Fruit fly (Drosophila melanogaster): ENCODE measurements around the gene CG34241.

The CG34241 gene

dm6 chr3L:12115966-12116735 lies 11.6 kb upstream of the CG34241 start, which contains the start of gene vers (continued):
- no peak for TF ChIP-seq esg (GFP tag; conservative IDR thresholded peaks at IDR 0.05)
- TF ChIP-seq chn (GFP tag; optimal IDR thresholded peaks at IDR 0.05), result no peak
- no peak for TF ChIP-seq al (GFP tag; IDR thresholded peaks at IDR 0.05)
- no peak for TF ChIP-seq Taf1 (GFP tag; IDR thresholded peaks at IDR 0.05)
- no peak for TF ChIP-seq Hr3 (GFP tag; optimal IDR thresholded peaks at IDR 0.05)
- TF ChIP-seq CG18764 (GFP tag; optimal IDR thresholded peaks at IDR 0.05), result no peak
- TF ChIP-seq unc-4 (GFP tag; IDR thresholded peaks at IDR 0.05; ENCODE audit: partially characterized antibody), result peak; percentile 98
- TF ChIP-seq CG7271 (tag; optimal IDR thresholded peaks at IDR 0.05), result no peak
- TF ChIP-seq dmrt11E (tag; optimal IDR thresholded peaks at IDR 0.05), result no peak
- TF ChIP-seq hth (optimal IDR thresholded peaks at IDR 0.05), result no peak
- no peak for TF ChIP-seq CG6765 (GFP tag; optimal IDR thresholded peaks at IDR 0.05)
- TF ChIP-seq Ssrp (tag; optimal IDR thresholded peaks at IDR 0.05), result no peak
- no peak for TF ChIP-seq zf30C (GFP tag; optimal IDR thresholded peaks at IDR 0.05)
- TF ChIP-seq CG2889 (GFP tag; IDR thresholded peaks at IDR 0.05), result no peak
- no peak for TF ChIP-seq BtbVII (GFP tag; optimal IDR thresholded peaks at IDR 0.05)
- TF ChIP-seq Pdp1 (GFP tag; optimal IDR thresholded peaks at IDR 0.05), result peak in 1 of 2 experiments; percentile 47
- TF ChIP-seq CG32767 (GFP tag; IDR thresholded peaks at IDR 0.05), result no peak
- TF ChIP-seq sim (GFP tag; IDR thresholded peaks at IDR 0.05), result no peak
- no peak for TF ChIP-seq crp (GFP tag; optimal IDR thresholded peaks at IDR 0.05)
- no peak for TF ChIP-seq Oli (tag; optimal IDR thresholded peaks at IDR 0.05)
- no peak for TF ChIP-seq da (GFP tag; optimal IDR thresholded peaks at IDR 0.05)
- peak; percentile 95 for TF ChIP-seq ato (GFP tag; IDR thresholded peaks at IDR 0.05; ENCODE audit: partially characterized antibody)
- TF ChIP-seq HLH4C (GFP tag; IDR thresholded peaks at IDR 0.05; ENCODE audit: partially characterized antibody), result peak; percentile 90
- peak; percentile 29 for TF ChIP-seq CG13296 (GFP tag; optimal IDR thresholded peaks at IDR 0.05)
- no peak for TF ChIP-seq fd64A (GFP tag; optimal IDR thresholded peaks at IDR 0.05)
- no peak for TF ChIP-seq Doc2 (GFP tag; IDR thresholded peaks at IDR 0.05)
- no peak for TF ChIP-seq pros (GFP tag; optimal IDR thresholded peaks at IDR 0.05)
- TF ChIP-seq onecut (GFP tag; IDR thresholded peaks at IDR 0.05), result no peak
- no peak for TF ChIP-seq Dek (tag; optimal IDR thresholded peaks at IDR 0.05)
- TF ChIP-seq YL-1 (GFP tag; optimal IDR thresholded peaks at IDR 0.05), result no peak
- peak; percentile 85 for TF ChIP-seq CG3995 (GFP tag; optimal IDR thresholded peaks at IDR 0.05)
- no peak for TF ChIP-seq Usf (GFP tag; optimal IDR thresholded peaks at IDR 0.05)
- TF ChIP-seq wdn (GFP tag; IDR thresholded peaks at IDR 0.05), result no peak
- no peak for TF ChIP-seq Drgx (GFP tag; IDR thresholded peaks at IDR 0.05)
- no peak for TF ChIP-seq fd102C (GFP tag; optimal IDR thresholded peaks at IDR 0.05)
- TF ChIP-seq Stat92E (GFP tag; optimal IDR thresholded peaks at IDR 0.05), result peak in 1 of 3 experiments; percentile 52
- no peak for TF ChIP-seq CG2202 (tag; optimal IDR thresholded peaks at IDR 0.05)
- no peak for TF ChIP-seq CG8924 (tag; optimal IDR thresholded peaks at IDR 0.05)
- TF ChIP-seq CG6175 (GFP tag; IDR thresholded peaks at IDR 0.05), result no peak
- TF ChIP-seq abd-A (tag; optimal IDR thresholded peaks at IDR 0.05), result no peak
- no peak for TF ChIP-seq oc (tag; optimal IDR thresholded peaks at IDR 0.05)
- TF ChIP-seq corto (GFP tag; optimal IDR thresholded peaks at IDR 0.05), result no peak
- no peak for TF ChIP-seq Sox100B (GFP tag; optimal IDR thresholded peaks at IDR 0.05)
- peak; percentile 30 for TF ChIP-seq vvl (GFP tag; IDR thresholded peaks at IDR 0.05)
- TF ChIP-seq cato (GFP tag; optimal IDR thresholded peaks at IDR 0.05; ENCODE audit: borderline replicate concordance), result no peak
- TF ChIP-seq Gug (GFP tag; IDR thresholded peaks at IDR 0.05), result no peak
- TF ChIP-seq dimm (GFP tag; IDR thresholded peaks at IDR 0.05), result no peak
- no peak for TF ChIP-seq ash1 (GFP tag; optimal IDR thresholded peaks at IDR 0.05)
- TF ChIP-seq Awh (GFP tag; IDR thresholded peaks at IDR 0.05), result peak; percentile 30; the same call in 1 of the 2 replicates
